Fruit fly (Drosophila melanogaster): ENCODE measurements around the gene Glyp.
A peak's percentile ranks its signal among the peaks of the same experiment; 100 is the strongest.

The Glyp gene

dm6 chr2L:2090235-2090634, 40.4 kb upstream of the Glyp start (continued):
- no peak for TF ChIP-seq CG6854 (GFP tag; optimal IDR thresholded peaks at IDR 0.05)
- no peak for TF ChIP-seq Side (GFP tag; optimal IDR thresholded peaks at IDR 0.05)
- no peak for TF ChIP-seq D19A (tag; optimal IDR thresholded peaks at IDR 0.05)
- TF ChIP-seq Pdp1 (GFP tag; optimal IDR thresholded peaks at IDR 0.05) = no peak
- peak; percentile 17 for TF ChIP-seq dmrt99B (tag; optimal IDR thresholded peaks at IDR 0.05)
- TF ChIP-seq Xbp1 (GFP tag; optimal IDR thresholded peaks at IDR 0.05) = no peak
- TF ChIP-seq Sin3A (optimal IDR thresholded peaks at IDR 0.05) = no peak
- no peak for TF ChIP-seq tx (GFP tag; optimal IDR thresholded peaks at IDR 0.05)
- TF ChIP-seq ap (GFP tag; IDR thresholded peaks at IDR 0.05) = no peak
- no peak for TF ChIP-seq NFAT (GFP tag; IDR thresholded peaks at IDR 0.05)
- no peak for TF ChIP-seq Hsf (GFP tag; optimal IDR thresholded peaks at IDR 0.05)
- no peak for TF ChIP-seq CG8359 (GFP tag; optimal IDR thresholded peaks at IDR 0.05; ENCODE audit: borderline replicate concordance)
- no peak for TF ChIP-seq unpg (GFP tag; optimal IDR thresholded peaks at IDR 0.05)
- no peak for TF ChIP-seq CG2875 (GFP tag; optimal IDR thresholded peaks at IDR 0.05)
- TF ChIP-seq zen2 (GFP tag; IDR thresholded peaks at IDR 0.05; ENCODE audit: partially characterized antibody) = no peak
- TF ChIP-seq bowl (GFP tag; IDR thresholded peaks at IDR 0.05) = no peak
- no peak for TF ChIP-seq CG12744 (GFP tag; optimal IDR thresholded peaks at IDR 0.05)
- TF ChIP-seq Opbp (GFP tag; IDR thresholded peaks at IDR 0.05; ENCODE audit: partially characterized antibody) = no peak
- no peak for TF ChIP-seq cwo (GFP tag; optimal IDR thresholded peaks at IDR 0.05)
- no peak for TF ChIP-seq maf-S (GFP tag; optimal IDR thresholded peaks at IDR 0.05)
- no peak for TF ChIP-seq ken (GFP tag; IDR thresholded peaks at IDR 0.05)
- peak; percentile 23 for TF ChIP-seq lab (GFP tag; optimal IDR thresholded peaks at IDR 0.05)
- peak; percentile 24; the same call in 1 of the 2 replicates for TF ChIP-seq lmd (GFP tag; IDR thresholded peaks at IDR 0.05)
- TF ChIP-seq al (GFP tag; IDR thresholded peaks at IDR 0.05) = no peak
- no peak for TF ChIP-seq BtbVII (GFP tag; optimal IDR thresholded peaks at IDR 0.05)
- 0 out of 2 replicates have a peak, but pooled peaks have one; percentile 18 for TF ChIP-seq Atf6 (GFP tag; IDR thresholded peaks at IDR 0.05)
- TF ChIP-seq CG8281 (tag; optimal IDR thresholded peaks at IDR 0.05) = no peak
- no peak for TF ChIP-seq Mrtf (GFP tag; IDR thresholded peaks at IDR 0.05)
- no peak for TF ChIP-seq sr (GFP tag; IDR thresholded peaks at IDR 0.05)
- TF ChIP-seq MBD-R2 (GFP tag; IDR thresholded peaks at IDR 0.05) = no peak
- TF ChIP-seq CG2116 (GFP tag; optimal IDR thresholded peaks at IDR 0.05) = no peak
- no peak for TF ChIP-seq MESR4 (GFP tag; optimal IDR thresholded peaks at IDR 0.05)
- no peak for TF ChIP-seq cas (GFP tag; IDR thresholded peaks at IDR 0.05)
- no peak for TF ChIP-seq dimm (GFP tag; IDR thresholded peaks at IDR 0.05)
- TF ChIP-seq CG15514 (GFP tag; optimal IDR thresholded peaks at IDR 0.05) = no peak
- TF ChIP-seq CG11560 (tag; IDR thresholded peaks at IDR 0.05) = no peak
- no peak for TF ChIP-seq HLH54F (GFP tag; optimal IDR thresholded peaks at IDR 0.05)
- no peak for TF ChIP-seq CG13775 (GFP tag; optimal IDR thresholded peaks at IDR 0.05)
- no peak for TF ChIP-seq CG3281 (GFP tag; optimal IDR thresholded peaks at IDR 0.05)
- TF ChIP-seq ATbp (GFP tag; optimal IDR thresholded peaks at IDR 0.05) = no peak
- TF ChIP-seq Doc3 (GFP tag; IDR thresholded peaks at IDR 0.05; ENCODE audit: partially characterized antibody) = no peak
- TF ChIP-seq Rfx (GFP tag; IDR thresholded peaks at IDR 0.05) = peak; percentile 29; the same call in 1 of the 2 replicates
- no peak for TF ChIP-seq CG10462 (GFP tag; optimal IDR thresholded peaks at IDR 0.05)
- no peak for TF ChIP-seq CG17328 (GFP tag; IDR thresholded peaks at IDR 0.05)
- no peak for TF ChIP-seq CG8944 (GFP tag; optimal IDR thresholded peaks at IDR 0.05)
- no peak for TF ChIP-seq CG6813 (GFP tag; optimal IDR thresholded peaks at IDR 0.05)
- no peak for TF ChIP-seq schlank (tag; optimal IDR thresholded peaks at IDR 0.05)
